Worm (Caenorhabditis elegans) whole organism, early embryonic: ENCODE data around the gene C49A9.5.

Experiments
- F13C5.2 ChIP-seq: sonication (generic microtip); optimal IDR thresholded peaks from 2 replicates; lab custom pipeline; 2017; ENCODE audit warnings: mild to moderate bottlenecking, missing genetic modification characterization, inconsistent platforms, missing compliant biosample characterization
- ama-1 ChIP-seq: fragments of 150-350 bp; optimal IDR thresholded peaks from 2 replicates; lab custom pipeline; 2014
- ceh-13 ChIP-seq: fragments of 200-800 bp; sonication (Bioruptor generic); optimal IDR thresholded peaks from 2 replicates; lab custom pipeline; 2018; ENCODE audit warnings: mild to moderate bottlenecking, missing genetic modification characterization, missing compliant biosample characterization
- ceh-36 ChIP-seq: sonication (generic microtip); optimal IDR thresholded peaks from 2 replicates; lab custom pipeline; 2016; ENCODE audit warnings: missing genetic modification characterization, inconsistent platforms, missing compliant biosample characterization
- sea-1 ChIP-seq: fragments of 200-800 bp; sonication (Bioruptor generic); conservative IDR thresholded peaks from 2 replicates; pipeline ENCODE4 v1.3.6; 2022; ENCODE audit warnings: missing genetic modification characterization, missing compliant biosample characterization

- no peak for TF ChIP-seq ama-1 (lab: Kevin White, UChicago)
- TF ChIP-seq ceh-36 (tag; lab: Kevin White, UChicago): no peak
- TF ChIP-seq F13C5.2: no peak
- TF ChIP-seq ceh-13 (GFP tag; lab: Kevin White, UChicago): no peak
- no peak for TF ChIP-seq sea-1 (GFP tag; lab: Robert Waterston, UW)
Observed at ce11 chrIV:6249591-6249990, 36.1 kb downstream of the C49A9.5 start, which contains the start of gene F58F9.1.
